Worm (Caenorhabditis elegans) whole organism, young adult: Measurements from ENCODE around the gene str-144.

Experiments
- F23B12.7 ChIP-seq: sonication (generic microtip); optimal IDR thresholded peaks from 2 replicates; lab custom pipeline; 2017; ENCODE audit warnings: missing genetic modification characterization, mild to moderate bottlenecking, missing compliant biosample characterization, antibody characterized with exemption, moderate library complexity; ENCODE audit not compliant: insufficient read depth
- F52B5.7 ChIP-seq: sonication (generic microtip); optimal IDR thresholded peaks from 2 replicates; lab custom pipeline; 2016; ENCODE audit warnings: mild to moderate bottlenecking, missing genetic modification characterization, missing compliant biosample characterization
- F57A8.1 ChIP-seq: fragments of 200-800 bp; sonication (Bioruptor generic); optimal IDR thresholded peaks from 2 replicates; lab custom pipeline; 2018; ENCODE audit warnings: mild to moderate bottlenecking, missing genetic modification characterization, moderate library complexity, missing compliant biosample characterization
- ama-1 ChIP-seq, 3 experiments: fragments of 150-350 bp in 1 of 3; sonication (generic microtip) in 2 of 3; optimal IDR thresholded peaks; 2 replicates each; lab custom pipeline; 2014 to 2018; ENCODE audit warnings: missing biosample characterization in 2 of 3, missing genetic modification characterization in 2 of 3, missing genetic modification reagents in 2 of 3
- aptf-3 ChIP-seq: fragments of 200-800 bp; sonication (Bioruptor generic); IDR thresholded peaks from 2 replicates; pipeline ENCODE4 v1.3.6; 2022; ENCODE audit warnings: missing genetic modification characterization, missing compliant biosample characterization
- atf-7 ChIP-seq: sonication (generic microtip); optimal IDR thresholded peaks from 2 replicates; lab custom pipeline; 2017; ENCODE audit warnings: mild to moderate bottlenecking, missing genetic modification characterization, missing compliant biosample characterization
- athp-1 ChIP-seq: sonication (generic microtip); optimal IDR thresholded peaks from 2 replicates; lab custom pipeline; 2017; ENCODE audit warnings: mild to moderate bottlenecking, missing genetic modification characterization, missing compliant biosample characterization
- attf-6 ChIP-seq: fragments of 200-800 bp; sonication (Bioruptor generic); IDR thresholded peaks from 2 replicates; pipeline ENCODE4 v1.3.6; 2022; ENCODE audit warnings: missing genetic modification reagents, missing genetic modification characterization, missing compliant biosample characterization
- bed-1 ChIP-seq: fragments of 200-800 bp; sonication (Bioruptor generic); IDR thresholded peaks from 2 replicates; pipeline ENCODE4 v1.3.6; 2022; ENCODE audit warnings: missing genetic modification reagents, missing genetic modification characterization, missing compliant biosample characterization
- ccch-3 ChIP-seq: fragments of 200-800 bp; sonication (Bioruptor generic); optimal IDR thresholded peaks from 2 replicates; lab custom pipeline; 2018; ENCODE audit warnings: mild to moderate bottlenecking, missing genetic modification characterization, missing compliant biosample characterization
- cebp-1 ChIP-seq, 2 experiments: fragments of 200-800 bp in 1 of 2; sonication (Bioruptor generic) in 1 of 2; sonication (generic microtip) in 1 of 2; IDR thresholded peaks in 1 of 2; optimal IDR thresholded peaks in 1 of 2; 2 replicates each; pipeline versions ENCODE4 v1.3.6 to Lab custom; 2017 to 2022; ENCODE audit warnings: missing compliant biosample characterization in 2 of 2, missing genetic modification characterization in 2 of 2, mild to moderate bottlenecking in 1 of 2, missing genetic modification reagents in 1 of 2, moderate library complexity in 1 of 2
- ceh-58 ChIP-seq: fragments of 200-800 bp; sonication (Bioruptor generic); IDR thresholded peaks from 2 replicates; pipeline ENCODE4 v1.3.6; 2022; ENCODE audit warnings: missing genetic modification characterization, missing compliant biosample characterization
- ceh-79 ChIP-seq: sonication (generic microtip); optimal IDR thresholded peaks from 2 replicates; lab custom pipeline; 2017; ENCODE audit warnings: mild to moderate bottlenecking, missing genetic modification characterization, missing compliant biosample characterization
- chd-7 ChIP-seq: sonication (generic microtip); optimal IDR thresholded peaks from 2 replicates; lab custom pipeline; 2016; ENCODE audit warnings: mild to moderate bottlenecking, missing genetic modification characterization, moderate library complexity, missing compliant biosample characterization
- die-1 ChIP-seq: sonication (generic microtip); optimal IDR thresholded peaks from 2 replicates; lab custom pipeline; 2016; ENCODE audit warnings: missing genotype, mild to moderate bottlenecking, missing genetic modification characterization, missing compliant biosample characterization
- dox-1 ChIP-seq: fragments of 200-800 bp; sonication (Bioruptor generic); IDR thresholded peaks from 2 replicates; pipeline ENCODE4 v1.3.6; 2022; ENCODE audit warnings: missing genetic modification reagents, missing genetic modification characterization, missing compliant biosample characterization
- dpl-1 ChIP-seq: fragments of 150-350 bp; optimal IDR thresholded peaks from 2 replicates; lab custom pipeline; 2014; ENCODE audit warnings: missing biosample characterization, missing genetic modification reagents, missing genetic modification characterization
- egl-18 ChIP-seq: fragments of 200-800 bp; sonication (Bioruptor generic); IDR thresholded peaks from 2 replicates; pipeline ENCODE4 v1.3.6; 2022; ENCODE audit warnings: missing genetic modification reagents, missing genetic modification characterization, missing compliant biosample characterization
- hlh-12 ChIP-seq: sonication (generic microtip); optimal IDR thresholded peaks from 2 replicates; lab custom pipeline; 2016; ENCODE audit warnings: missing genetic modification characterization, missing compliant biosample characterization
- hrde-1 ChIP-seq: sonication (generic microtip); optimal IDR thresholded peaks from 2 replicates; lab custom pipeline; 2016; ENCODE audit warnings: missing genetic modification characterization, mild to moderate bottlenecking, missing compliant biosample characterization, moderate library complexity, missing genotype, missing genetic modification reagents, borderline replicate concordance
- lag-1 ChIP-seq: fragments of 200-800 bp; sonication (Bioruptor generic); IDR thresholded peaks from 2 replicates; pipeline ENCODE4 v1.3.6; 2022; ENCODE audit warnings: missing genetic modification reagents, missing genetic modification characterization, missing compliant biosample characterization
- lin-26 ChIP-seq: fragments of 200-800 bp; sonication (Bioruptor generic); IDR thresholded peaks from 2 replicates; pipeline ENCODE4 v1.3.6; 2022; ENCODE audit warnings: missing genetic modification reagents, missing genetic modification characterization, missing compliant biosample characterization
- lin-40 ChIP-seq: sonication (generic microtip); optimal IDR thresholded peaks from 2 replicates; lab custom pipeline; 2016; ENCODE audit warnings: missing genetic modification characterization, mild to moderate bottlenecking, missing compliant biosample characterization, missing genotype, missing genetic modification reagents
- lin-54 ChIP-seq: fragments of 200-800 bp; sonication (Bioruptor generic); optimal IDR thresholded peaks from 2 replicates; lab custom pipeline; 2018; ENCODE audit warnings: mild to moderate bottlenecking, missing genetic modification characterization, missing compliant biosample characterization
- lir-1 ChIP-seq: fragments of 200-800 bp; sonication (Bioruptor generic); conservative IDR thresholded peaks from 2 replicates; pipeline ENCODE4 v1.3.6; 2022; ENCODE audit warnings: missing genetic modification reagents, missing genetic modification characterization, missing compliant biosample characterization
- madf-10 ChIP-seq: sonication (generic microtip); optimal IDR thresholded peaks from 2 replicates; lab custom pipeline; 2016; ENCODE audit warnings: mild to moderate bottlenecking, missing genetic modification characterization, missing compliant biosample characterization
- madf-6 ChIP-seq: fragments of 200-800 bp; sonication (Bioruptor generic); IDR thresholded peaks from 2 replicates; pipeline ENCODE4 v1.3.6; 2022; ENCODE audit warnings: missing genetic modification reagents, missing genetic modification characterization, missing compliant biosample characterization
- mel-28 ChIP-seq: sonication (generic microtip); optimal IDR thresholded peaks from 2 replicates; lab custom pipeline; 2016; ENCODE audit warnings: borderline replicate concordance, mild to moderate bottlenecking, missing genetic modification characterization, missing compliant biosample characterization
- mes-4 ChIP-seq: sonication (generic microtip); optimal IDR thresholded peaks from 2 replicates; lab custom pipeline; 2016; ENCODE audit warnings: missing genotype, missing genetic modification characterization, missing compliant biosample characterization
- nfyb-1 ChIP-seq: fragments of 200-800 bp; sonication (Bioruptor generic); IDR thresholded peaks from 2 replicates; pipeline ENCODE4 v1.3.6; 2022; ENCODE audit warnings: missing genetic modification reagents, missing genetic modification characterization, missing compliant biosample characterization
- snpc-1.1 ChIP-seq: sonication (generic microtip); optimal IDR thresholded peaks from 2 replicates; lab custom pipeline; 2017; ENCODE audit warnings: missing genetic modification characterization, mild to moderate bottlenecking, missing compliant biosample characterization, antibody characterized with exemption, moderate library complexity, missing genotype, missing genetic modification reagents; ENCODE audit not compliant: insufficient read depth
- snpc-1.3 ChIP-seq: sonication (generic microtip); optimal IDR thresholded peaks from 2 replicates; lab custom pipeline; 2017; ENCODE audit warnings: missing genetic modification characterization, mild to moderate bottlenecking, missing compliant biosample characterization, antibody characterized with exemption, moderate library complexity, missing genotype, missing genetic modification reagents; ENCODE audit not compliant: insufficient read depth
- somi-1 ChIP-seq: fragments of 200-800 bp; sonication (Bioruptor generic); optimal IDR thresholded peaks from 2 replicates; lab custom pipeline; 2018; ENCODE audit warnings: mild to moderate bottlenecking, missing genetic modification characterization, missing compliant biosample characterization
- sptf-2 ChIP-seq: fragments of 200-800 bp; sonication (Bioruptor generic); optimal IDR thresholded peaks from 2 replicates; lab custom pipeline; 2018; ENCODE audit warnings: mild to moderate bottlenecking, missing genetic modification characterization, missing compliant biosample characterization
- tbp1 ChIP-seq: fragments of 200-800 bp; sonication (Bioruptor generic); optimal IDR thresholded peaks from 2 replicates; lab custom pipeline; 2018; ENCODE audit warnings: mild to moderate bottlenecking, missing genetic modification characterization, missing compliant biosample characterization
- tbx-9 ChIP-seq: sonication (generic microtip); optimal IDR thresholded peaks from 2 replicates; lab custom pipeline; 2016; ENCODE audit warnings: borderline replicate concordance, missing genetic modification characterization, inconsistent platforms, missing compliant biosample characterization
- tlf-1 ChIP-seq: fragments of 200-800 bp; sonication (Bioruptor generic); optimal IDR thresholded peaks from 2 replicates; lab custom pipeline; 2018; ENCODE audit warnings: mild to moderate bottlenecking, missing genetic modification characterization, missing compliant biosample characterization
- unc-130 ChIP-seq: sonication (generic microtip); optimal IDR thresholded peaks from 2 replicates; lab custom pipeline; 2016; ENCODE audit warnings: missing genetic modification reagents, missing genetic modification characterization, missing compliant biosample characterization
- unc-62 ChIP-seq: fragments of 150-350 bp; optimal IDR thresholded peaks from 2 replicates; lab custom pipeline; 2014; ENCODE audit warnings: missing biosample characterization, missing genetic modification reagents, missing genetic modification characterization
- zfh-2 ChIP-seq: fragments of 200-800 bp; sonication (Bioruptor generic); conservative IDR thresholded peaks from 2 replicates; pipeline ENCODE4 v1.3.6; 2022; ENCODE audit warnings: missing genetic modification reagents, missing genetic modification characterization, missing compliant biosample characterization
- ztf-18 ChIP-seq: sonication (generic microtip); optimal IDR thresholded peaks from 2 replicates; lab custom pipeline; 2016; ENCODE audit warnings: missing genotype, mild to moderate bottlenecking, missing genetic modification characterization, missing compliant biosample characterization
- ztf-6 ChIP-seq: fragments of 200-800 bp; sonication (Bioruptor generic); IDR thresholded peaks from 2 replicates; pipeline ENCODE4 v1.3.6; 2022; ENCODE audit warnings: missing genetic modification reagents, missing genetic modification characterization, missing compliant biosample characterization

Gene str-144

DNA sequence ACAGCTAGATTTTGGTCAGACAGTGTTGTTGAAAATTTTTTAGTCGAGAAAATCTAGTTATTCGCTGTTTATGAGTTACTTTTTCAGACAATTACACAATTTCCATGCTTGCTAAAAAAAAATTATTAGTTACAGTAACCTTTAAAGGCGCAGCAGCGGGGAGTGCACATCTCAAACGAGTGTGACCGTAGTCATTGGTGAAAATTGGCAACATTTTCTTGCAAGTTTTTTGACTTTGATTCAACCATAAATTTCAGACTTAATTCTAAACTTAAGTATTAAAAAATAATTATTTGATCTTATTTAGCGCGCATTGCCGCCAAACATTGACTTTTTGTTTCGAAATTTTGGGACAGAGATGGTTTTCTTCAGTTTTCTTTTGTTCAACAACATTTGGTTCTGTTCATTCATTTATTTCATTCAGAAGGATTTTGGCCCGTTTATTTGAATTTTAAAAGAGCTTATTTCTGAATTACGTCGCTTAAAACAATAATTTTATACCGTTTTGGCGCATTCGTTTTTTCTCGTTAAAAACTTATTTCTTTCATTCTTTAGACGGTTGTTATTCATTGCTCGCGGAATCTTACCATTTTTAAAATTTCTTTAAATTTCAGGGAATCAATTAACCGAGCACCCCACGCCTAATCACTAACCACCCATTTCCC is 43.0 kb downstream of the str-144 start, which contains the start of gene oma-2 (continued):
- TF ChIP-seq chd-7 (tag; lab: Kevin White, UChicago): no peak
- TF ChIP-seq atf-7 (tag; lab: Kevin White, UChicago): no peak
- peak; percentile 62 for TF ChIP-seq snpc-1.3 (tag; lab: Kevin White, UChicago)
- TF ChIP-seq tlf-1 (GFP tag; lab: Kevin White, UChicago): peak; percentile 45
- no peak for TF ChIP-seq die-1
- no peak for TF ChIP-seq lin-40 (tag; lab: Kevin White, UChicago)
- no peak for TF ChIP-seq hrde-1 (tag; lab: Kevin White, UChicago)
- TF ChIP-seq zfh-2 (GFP tag; lab: Robert Waterston, UW): no peak
- TF ChIP-seq unc-130 (GFP tag; lab: Kevin White, UChicago): no peak
- TF ChIP-seq lin-54 (GFP tag; lab: Kevin White, UChicago): peak; percentile 58
- no peak for TF ChIP-seq lin-26 (GFP tag; lab: Robert Waterston, UW)
- no peak for TF ChIP-seq lir-1
- TF ChIP-seq madf-6 (GFP tag; lab: Robert Waterston, UW): peak; percentile 96
- TF ChIP-seq F23B12.7 (tag; lab: Kevin White, UChicago): peak; percentile 26
- no peak for TF ChIP-seq tbx-9 (tag; lab: Kevin White, UChicago)
- no peak for TF ChIP-seq athp-1 (tag; lab: Kevin White, UChicago)
- TF ChIP-seq snpc-1.1: peak; percentile 23
- TF ChIP-seq dox-1: peak; percentile 56
- TF ChIP-seq ceh-79 (tag; lab: Kevin White, UChicago): no peak
- TF ChIP-seq tbp1 (GFP tag; lab: Kevin White, UChicago): peak; percentile 28
- no peak for TF ChIP-seq ceh-58 (GFP tag; lab: Robert Waterston, UW)
- no peak for TF ChIP-seq F52B5.7 (tag; lab: Kevin White, UChicago)
- TF ChIP-seq attf-6 (GFP tag; lab: Robert Waterston, UW): no peak
- TF ChIP-seq egl-18: no peak
- TF ChIP-seq ztf-6: no peak
- TF ChIP-seq dpl-1: peak; percentile 36
- no peak for TF ChIP-seq lag-1
- 0 out of 2 replicates have a peak, but pooled peaks have one; percentile 33 for TF ChIP-seq nfyb-1
- TF ChIP-seq cebp-1 (GFP tag; IDR thresholded peaks at IDR 0.05; lab: Robert Waterston, UW): no peak
- no peak for TF ChIP-seq cebp-1 (tag; optimal IDR thresholded peaks at IDR 0.05; lab: Kevin White, UChicago)
- TF ChIP-seq hlh-12 (tag; lab: Kevin White, UChicago): no peak

- TF ChIP-seq F57A8.1 (GFP tag; lab: Kevin White, UChicago) (no peak), madf-6 (GFP tag; lab: Robert Waterston, UW) (no peak), dpl-1 (no peak), somi-1 (GFP tag; lab: Kevin White, UChicago) (no peak), bed-1 (GFP tag; lab: Robert Waterston, UW) (no peak), madf-10 (no peak), mes-4 (tag; lab: Kevin White, UChicago) (no peak), unc-130 (GFP tag; lab: Kevin White, UChicago) (no peak), mel-28 (no peak), unc-62 (GFP tag; lab: Kevin White, UChicago) (no peak), hlh-12 (tag; lab: Kevin White, UChicago) (no peak), aptf-3 (GFP tag; lab: Robert Waterston, UW) (no peak), sptf-2 (GFP tag; lab: Kevin White, UChicago) (no peak), ama-1 (optimal IDR thresholded peaks at IDR 0.05; lab: Kevin White, UChicago) (no peak), ama-1 (GFP tag; optimal IDR thresholded peaks at IDR 0.05; lab: Kevin White, UChicago) (no peak), ccch-3 (GFP tag; lab: Kevin White, UChicago) (no peak), atf-7 (tag; lab: Kevin White, UChicago) (no peak), lir-1 (no peak), ztf-18 (tag; lab: Kevin White, UChicago) (no peak)
These were observed 44.4 kb downstream of the str-144 start for ce11 chrV:8027429-8028142.
